Worm (Caenorhabditis elegans): ENCODE measurements around the gene ace-1.

ce11 chrX:16337399-16337798, 29.7 kb upstream of the ace-1 start:
- TF ChIP-seq pha-4 (GFP tag; IDR thresholded peaks at IDR 0.05), result no peak
- no peak for TF ChIP-seq pha-4 (tag; optimal IDR thresholded peaks at IDR 0.05)
- no peak for TF ChIP-seq lin-39 (tag; optimal IDR thresholded peaks at IDR 0.05)
- no peak for TF ChIP-seq skn-1 (tag; optimal IDR thresholded peaks at IDR 0.05)
- no peak for TF ChIP-seq snpc-1.2 (GFP tag; IDR thresholded peaks at IDR 0.05)
- no peak for TF ChIP-seq lin-15B (tag; optimal IDR thresholded peaks at IDR 0.05)
- TF ChIP-seq dmd-9 (GFP tag; IDR thresholded peaks at IDR 0.05), result no peak
- TF ChIP-seq nhr-11 (tag; optimal IDR thresholded peaks at IDR 0.05), result no peak
- no peak for TF ChIP-seq lin-1 (GFP tag; IDR thresholded peaks at IDR 0.05)
- TF ChIP-seq ces-1 (GFP tag; optimal IDR thresholded peaks at IDR 0.05), result no peak
- no peak for TF ChIP-seq mdt-29 (GFP tag; IDR thresholded peaks at IDR 0.05)
- TF ChIP-seq lin-13 (GFP tag; optimal IDR thresholded peaks at IDR 0.05), result no peak

All from whole organism, L4 larva.